Worm (Caenorhabditis elegans): Measurements from ENCODE around the gene abu-15.

ce11 chrV:5178051-5178450, 19.6 kb downstream of the abu-15 start:
- TF ChIP-seq fkh-4 (tag; optimal IDR thresholded peaks at IDR 0.05; ENCODE audit: borderline replicate concordance) (no peak), nhr-237 (tag; optimal IDR thresholded peaks at IDR 0.05) (no peak), mef-2 (tag; optimal IDR thresholded peaks at IDR 0.05) (no peak), jun-1 (tag; optimal IDR thresholded peaks at IDR 0.05) (no peak), nhr-77 (tag; optimal IDR thresholded peaks at IDR 0.05) (no peak), unc-62 (GFP tag; optimal IDR thresholded peaks at IDR 0.05) (no peak), dpl-1 (GFP tag; optimal IDR thresholded peaks at IDR 0.05) (no peak), nhr-90 (tag; optimal IDR thresholded peaks at IDR 0.05; ENCODE audit: poor library complexity) (no peak), skn-1 (tag; optimal IDR thresholded peaks at IDR 0.05) (no peak), lsy-2 (tag; optimal IDR thresholded peaks at IDR 0.05) (no peak), fkh-10 (GFP tag; optimal IDR thresholded peaks at IDR 0.05) (no peak), hlh-17 (GFP tag; optimal IDR thresholded peaks at IDR 0.05; ENCODE audit: borderline replicate concordance) (no peak), unc-98 (GFP tag; IDR thresholded peaks at IDR 0.05) (no peak), egl-27 (tag; optimal IDR thresholded peaks at IDR 0.05) (no peak)
